Fruit fly (Drosophila melanogaster) whole organism: ENCODE data around the gene CG7907.

Experiments
- CG8478 ChIP-seq: fragments of >200 bp; optimal IDR thresholded peaks from 2 replicates; lab custom pipeline; 2018; ENCODE audit warnings: inconsistent platforms
- Dll ChIP-seq: fragments of >200 bp; optimal IDR thresholded peaks from 2 replicates; lab custom pipeline; 2017
- pan ChIP-seq: fragments of >200 bp; optimal IDR thresholded peaks from 2 replicates; lab custom pipeline; 2017
- psq ChIP-seq: fragments of >200 bp; optimal IDR thresholded peaks from 2 replicates; lab custom pipeline; 2017
- usp ChIP-seq: fragments of >200 bp; optimal IDR thresholded peaks from 2 replicates; lab custom pipeline; 2017; ENCODE audit warnings: missing biosample characterization, missing genetic modification characterization, mixed read lengths

- TF ChIP-seq CG8478 (lab: Kevin White, UChicago) = no peak
- no peak for TF ChIP-seq Dll (lab: Kevin White, UChicago)
- no peak for TF ChIP-seq pan
- no peak for TF ChIP-seq psq (lab: Kevin White, UChicago)
- TF ChIP-seq usp (GFP tag; lab: Kevin White, UChicago) = no peak
Measured at dm6 chr3R:21406708-21407107, 3.2 kb downstream of the CG7907 start.
